Fruit fly (Drosophila melanogaster) whole organism, embryonic: ENCODE data around the gene Nle.
A peak's percentile ranks its signal among the peaks of the same experiment; 100 is the strongest.

ENCODE experiments used
- ATbp ChIP-seq: fragments of 200-800 bp; sonication (Bioruptor generic); optimal IDR thresholded peaks from 2 replicates; lab custom pipeline; 2017; ENCODE audit warnings: missing biosample characterization, mild to moderate bottlenecking, missing genetic modification characterization, missing genetic modification reagents
- Antp ChIP-seq: fragments of 200-800 bp; sonication (Bioruptor generic); optimal IDR thresholded peaks from 3 replicates; lab custom pipeline; 2016; ENCODE audit warnings: missing biosample characterization, missing genetic modification characterization
- B-H2 ChIP-seq: fragments of 200-800 bp; sonication (Bioruptor generic); optimal IDR thresholded peaks from 2 replicates; lab custom pipeline; 2018; ENCODE audit warnings: missing biosample characterization, mild to moderate bottlenecking, missing genetic modification characterization
- CG11085 ChIP-seq: fragments of 200-800 bp; sonication (Bioruptor generic); IDR thresholded peaks from 2 replicates; pipeline ENCODE4 v1.3.6; 2022; ENCODE audit warnings: missing biosample characterization, missing genetic modification characterization
- CG11560 ChIP-seq: fragments of 200-800 bp; sonication (Bioruptor generic); IDR thresholded peaks from 3 replicates; pipeline ENCODE4 v1.3.6; 2022; ENCODE audit warnings: missing biosample characterization, missing genetic modification characterization
- CG12236 ChIP-seq: fragments of 200-800 bp; sonication (Bioruptor generic); optimal IDR thresholded peaks from 2 replicates; lab custom pipeline; 2016; ENCODE audit warnings: missing biosample characterization, missing genetic modification characterization
- CG1603 ChIP-seq: fragments of 200-800 bp; sonication (Bioruptor generic); optimal IDR thresholded peaks from 2 replicates; lab custom pipeline; 2019; ENCODE audit warnings: missing biosample characterization, mild to moderate bottlenecking, missing genetic modification characterization, moderate library complexity
- CG17385 ChIP-seq: fragments of 200-800 bp; sonication (Bioruptor generic); optimal IDR thresholded peaks from 3 replicates; lab custom pipeline; 2018; ENCODE audit warnings: missing biosample characterization, mild to moderate bottlenecking, missing genetic modification characterization
- CG17802 ChIP-seq: fragments of 200-800 bp; sonication (Bioruptor generic); optimal IDR thresholded peaks from 2 replicates; lab custom pipeline; 2018; ENCODE audit warnings: missing biosample characterization, mild to moderate bottlenecking, missing genetic modification characterization, moderate library complexity
- CG18476 ChIP-seq: fragments of 200-800 bp; sonication (Bioruptor generic); optimal IDR thresholded peaks from 2 replicates; lab custom pipeline; 2016; ENCODE audit warnings: missing biosample characterization, mild to moderate bottlenecking, missing genetic modification characterization
- CG3065 ChIP-seq: fragments of 200-800 bp; sonication (Bioruptor generic); optimal IDR thresholded peaks from 2 replicates; lab custom pipeline; 2016; ENCODE audit warnings: missing biosample characterization, missing genetic modification characterization
- CG3163 ChIP-seq: fragments of 200-800 bp; sonication (Bioruptor generic); optimal IDR thresholded peaks from 3 replicates; lab custom pipeline; 2016; ENCODE audit warnings: missing biosample characterization, missing genetic modification characterization
- CG3407 ChIP-seq: fragments of 200-800 bp; sonication (Bioruptor generic); optimal IDR thresholded peaks from 2 replicates; lab custom pipeline; 2018; ENCODE audit warnings: missing biosample characterization, mild to moderate bottlenecking, missing genetic modification characterization
- CG34224 ChIP-seq: fragments of 200-800 bp; sonication (Bioruptor generic); IDR thresholded peaks from 3 replicates; pipeline ENCODE4 v1.3.6; 2022; ENCODE audit warnings: missing biosample characterization, missing genetic modification characterization; ENCODE audit not compliant: partially characterized antibody
- CG7271 ChIP-seq: fragments of 200-800 bp; sonication (Bioruptor generic); optimal IDR thresholded peaks from 2 replicates; lab custom pipeline; 2018; ENCODE audit warnings: missing biosample characterization, mild to moderate bottlenecking, missing genetic modification characterization, moderate library complexity
- CG7372 ChIP-seq: fragments of 200-800 bp; sonication (Bioruptor generic); IDR thresholded peaks from 2 replicates; pipeline ENCODE4 v1.3.6; 2022; ENCODE audit warnings: missing biosample characterization, missing genetic modification characterization
- CG7745 ChIP-seq: fragments of 200-800 bp; sonication (Bioruptor generic); optimal IDR thresholded peaks from 2 replicates; lab custom pipeline; 2018; ENCODE audit warnings: missing biosample characterization, mild to moderate bottlenecking, missing genetic modification characterization, moderate library complexity
- CG7839 ChIP-seq: fragments of 200-800 bp; sonication (Bioruptor generic); optimal IDR thresholded peaks from 3 replicates; lab custom pipeline; 2018; ENCODE audit warnings: missing biosample characterization, mild to moderate bottlenecking, missing genetic modification characterization, moderate library complexity
- CkIIα-i1 ChIP-seq: fragments of 200-800 bp; sonication (Bioruptor generic); IDR thresholded peaks from 2 replicates; pipeline ENCODE4 v1.3.6; 2022; ENCODE audit warnings: missing biosample characterization, missing genetic modification characterization
- Dbx ChIP-seq: fragments of 200-800 bp; sonication (Bioruptor generic); IDR thresholded peaks from 3 replicates; pipeline ENCODE4 v1.3.6; 2022; ENCODE audit warnings: missing biosample characterization, missing genetic modification characterization
- Deaf1 ChIP-seq: fragments of 200-800 bp; optimal IDR thresholded peaks from 3 replicates; lab custom pipeline; 2019; ENCODE audit warnings: missing biosample characterization, mild to moderate bottlenecking, missing genetic modification characterization, moderate library complexity
- Dip2 ChIP-seq: fragments of 200-800 bp; sonication (Bioruptor generic); IDR thresholded peaks from 2 replicates; pipeline ENCODE4 v1.3.6; 2022; ENCODE audit warnings: missing biosample characterization, missing genetic modification characterization
- Eip74EF ChIP-seq, 2 experiments: fragments of 200-800 bp in 1 of 2; fragments of >200 bp in 1 of 2; sonication (Bioruptor generic) in 1 of 2; optimal IDR thresholded peaks; 2 replicates each; lab custom pipeline; 2017 to 2019; ENCODE audit warnings: missing biosample characterization in 2 of 2, missing genetic modification characterization in 2 of 2, mild to moderate bottlenecking in 1 of 2, moderate library complexity in 1 of 2
- H15 ChIP-seq: fragments of 200-800 bp; sonication (Bioruptor generic); IDR thresholded peaks from 3 replicates; pipeline ENCODE4 v1.3.6; 2022; ENCODE audit warnings: missing biosample characterization, missing genetic modification characterization
- Hey ChIP-seq: fragments of 200-800 bp; sonication (Bioruptor generic); optimal IDR thresholded peaks from 3 replicates; lab custom pipeline; 2018; ENCODE audit warnings: missing biosample characterization, mild to moderate bottlenecking, missing genetic modification characterization
- Hr78 ChIP-seq, 2 experiments: fragments of 200-800 bp in 1 of 2; fragments of >200 bp in 1 of 2; sonication (Bioruptor generic) in 1 of 2; optimal IDR thresholded peaks; 2 replicates each; lab custom pipeline; 2017 to 2019; ENCODE audit warnings: missing biosample characterization in 2 of 2, missing genetic modification characterization in 2 of 2, mild to moderate bottlenecking in 1 of 2, moderate library complexity in 1 of 2
- Lim3 ChIP-seq: fragments of 200-800 bp; sonication (Bioruptor generic); IDR thresholded peaks from 2 replicates; pipeline ENCODE4 v1.3.6; 2022; ENCODE audit warnings: missing biosample characterization, missing genetic modification characterization
- Nf-YC ChIP-seq: fragments of 200-800 bp; optimal IDR thresholded peaks from 3 replicates; lab custom pipeline; 2019; ENCODE audit warnings: missing biosample characterization, mild to moderate bottlenecking, missing genetic modification characterization, moderate library complexity
- Opbp ChIP-seq: fragments of 200-800 bp; sonication (Bioruptor generic); IDR thresholded peaks from 3 replicates; pipeline ENCODE4 v1.3.6; 2022; ENCODE audit warnings: missing biosample characterization, missing genetic modification characterization; ENCODE audit not compliant: partially characterized antibody
- Poxn ChIP-seq: fragments of 200-800 bp; sonication (Bioruptor generic); IDR thresholded peaks from 2 replicates; pipeline ENCODE4 v1.3.6; 2022; ENCODE audit warnings: missing biosample characterization, missing genetic modification characterization
- Sry-β ChIP-seq: fragments of 200-800 bp; sonication (Bioruptor generic); optimal IDR thresholded peaks from 2 replicates; lab custom pipeline; 2018; ENCODE audit warnings: missing biosample characterization, mild to moderate bottlenecking, missing genetic modification characterization, moderate library complexity
- Xbp1 ChIP-seq: fragments of 200-800 bp; sonication (Bioruptor generic); optimal IDR thresholded peaks from 3 replicates; lab custom pipeline; 2016; ENCODE audit warnings: missing biosample characterization, mild to moderate bottlenecking, missing genetic modification characterization
- al ChIP-seq: fragments of 200-800 bp; sonication (Bioruptor generic); IDR thresholded peaks from 2 replicates; pipeline ENCODE4 v1.3.6; 2022; ENCODE audit warnings: missing biosample characterization, missing genetic modification characterization
- btn ChIP-seq: fragments of 200-800 bp; sonication (Bioruptor generic); optimal IDR thresholded peaks from 2 replicates; lab custom pipeline; 2016; ENCODE audit warnings: missing biosample characterization, missing genetic modification characterization
- ci ChIP-seq: fragments of 200-800 bp; sonication (Bioruptor generic); IDR thresholded peaks from 3 replicates; pipeline ENCODE4 v1.3.6; 2022; ENCODE audit warnings: missing biosample characterization, missing genetic modification characterization
- da ChIP-seq: fragments of 200-800 bp; sonication (Bioruptor generic); optimal IDR thresholded peaks from 2 replicates; lab custom pipeline; 2016; ENCODE audit warnings: missing biosample characterization, missing genetic modification characterization
- dmrt99B ChIP-seq: fragments of 200-800 bp; sonication (Bioruptor generic); optimal IDR thresholded peaks from 2 replicates; lab custom pipeline; 2018; ENCODE audit warnings: missing biosample characterization, mild to moderate bottlenecking, missing genetic modification characterization, moderate library complexity
- dpn ChIP-seq, 2 experiments: fragments of 200-800 bp; sonication (Bioruptor generic); optimal IDR thresholded peaks; 3 replicates each; lab custom pipeline; 2016; ENCODE audit warnings: missing biosample characterization in 2 of 2, missing genetic modification characterization in 2 of 2
- dysf ChIP-seq: fragments of 200-800 bp; sonication (Bioruptor generic); IDR thresholded peaks from 3 replicates; pipeline ENCODE4 v1.3.6; 2022; ENCODE audit warnings: missing biosample characterization, missing genetic modification characterization
- h ChIP-seq: fragments of >200 bp; optimal IDR thresholded peaks from 2 replicates; lab custom pipeline; 2017
- lilli ChIP-seq: fragments of 200-800 bp; sonication (Bioruptor generic); optimal IDR thresholded peaks from 3 replicates; lab custom pipeline; 2016; ENCODE audit warnings: missing biosample characterization, missing genetic modification characterization
- maf-S ChIP-seq: fragments of 200-800 bp; sonication (Bioruptor generic); optimal IDR thresholded peaks from 2 replicates; lab custom pipeline; 2016; ENCODE audit warnings: missing biosample characterization, missing genetic modification characterization
- nau ChIP-seq: fragments of 200-800 bp; sonication (Bioruptor generic); optimal IDR thresholded peaks from 3 replicates; lab custom pipeline; 2017; ENCODE audit warnings: missing biosample characterization, mild to moderate bottlenecking, missing genetic modification characterization, missing genetic modification reagents
- odd ChIP-seq: fragments of 200-800 bp; sonication (Bioruptor generic); optimal IDR thresholded peaks from 2 replicates; lab custom pipeline; 2017; ENCODE audit warnings: missing biosample characterization, mild to moderate bottlenecking, missing genetic modification characterization
- p53 ChIP-seq: fragments of 200-800 bp; sonication (Bioruptor generic); optimal IDR thresholded peaks from 2 replicates; lab custom pipeline; 2016; ENCODE audit warnings: missing biosample characterization, missing genetic modification characterization
- slbo ChIP-seq: fragments of 200-800 bp; sonication (Bioruptor generic); IDR thresholded peaks from 2 replicates; pipeline ENCODE4 v1.3.6; 2022; ENCODE audit warnings: missing biosample characterization, missing genetic modification characterization
- stc ChIP-seq: fragments of 200-800 bp; sonication (Bioruptor generic); IDR thresholded peaks from 2 replicates; pipeline ENCODE4 v1.3.6; 2022; ENCODE audit warnings: missing biosample characterization, missing genetic modification characterization
- trh ChIP-seq: fragments of 200-800 bp; sonication (Bioruptor generic); optimal IDR thresholded peaks from 2 replicates; lab custom pipeline; 2016; ENCODE audit warnings: missing biosample characterization, missing genetic modification characterization
- ttk ChIP-seq: fragments of 200-800 bp; sonication (Bioruptor generic); IDR thresholded peaks from 2 replicates; pipeline ENCODE4 v2.1.2; 2022; ENCODE audit warnings: missing biosample characterization, missing genetic modification characterization
- wek ChIP-seq: fragments of 200-800 bp; sonication (Bioruptor generic); optimal IDR thresholded peaks from 3 replicates; lab custom pipeline; 2018; ENCODE audit warnings: missing biosample characterization, mild to moderate bottlenecking, missing genetic modification characterization, moderate library complexity
- zf30C ChIP-seq: fragments of 200-800 bp; sonication (Bioruptor generic); optimal IDR thresholded peaks from 3 replicates; lab custom pipeline; 2018; ENCODE audit warnings: missing biosample characterization, mild to moderate bottlenecking, missing genetic modification characterization

The Nle gene

dm6 chr2L:574226-574625, 6.3 kb upstream of the Nle start, which contains the start of the genes Ipk2 and cold (continued):
- peak; percentile 56 for TF ChIP-seq ATbp (GFP tag; lab: Kevin White, UChicago)
- TF ChIP-seq B-H2 (GFP tag; lab: Kevin White, UChicago): peak; percentile 87
- TF ChIP-seq Dbx (GFP tag; lab: Robert Waterston, UW): peak; percentile 87
- TF ChIP-seq Eip74EF (GFP tag; optimal IDR thresholded peaks at IDR 0.05; lab: Kevin White, UChicago): no peak
- peak; percentile 93 for TF ChIP-seq lilli (GFP tag; lab: Kevin White, UChicago)
- TF ChIP-seq wek (GFP tag; lab: Kevin White, UChicago): no peak
- TF ChIP-seq CG17385 (GFP tag; lab: Kevin White, UChicago): peak; percentile 76
- peak; percentile 72 for TF ChIP-seq al
- TF ChIP-seq CG34224 (GFP tag; lab: Robert Waterston, UW): 0 out of 3 replicates have a peak, but pooled peaks have one; percentile 22
- TF ChIP-seq Sry-β (GFP tag; lab: Kevin White, UChicago): peak; percentile 99
- peak; percentile 80 for TF ChIP-seq Nf-YC (tag; lab: Kevin White, UChicago)
- peak; percentile 82 for TF ChIP-seq CG7839
- no peak for TF ChIP-seq Hey (tag; lab: Kevin White, UChicago)
- no peak for TF ChIP-seq CG7745
- peak; percentile 55 for TF ChIP-seq CG3163 (GFP tag; lab: Kevin White, UChicago)
- peak; percentile 50 for TF ChIP-seq CG1603 (tag; lab: Kevin White, UChicago)
- TF ChIP-seq da (GFP tag; lab: Kevin White, UChicago): peak; percentile 37
- peak; percentile 67 for TF ChIP-seq CG3407 (GFP tag; lab: Kevin White, UChicago)
- peak; percentile 66 for TF ChIP-seq CG7372 (GFP tag; lab: Robert Waterston, UW)
- no peak for TF ChIP-seq stc
- TF ChIP-seq dysf: peak; percentile 83
- no peak for TF ChIP-seq nau (GFP tag; lab: Kevin White, UChicago)
- no peak for TF ChIP-seq Hr78 (GFP tag; optimal IDR thresholded peaks at IDR 0.05; lab: Kevin White, UChicago)
- TF ChIP-seq h (lab: Kevin White, UChicago): no peak
- TF ChIP-seq maf-S: peak; percentile 73
- TF ChIP-seq CG12236 (GFP tag; lab: Kevin White, UChicago): peak; percentile 44
- no peak for TF ChIP-seq Deaf1 (tag; lab: Kevin White, UChicago)
- peak; percentile 63; the same call in 1 of the 3 replicates for TF ChIP-seq CG11560
- TF ChIP-seq trh (GFP tag; lab: Kevin White, UChicago): peak; percentile 59
- no peak for TF ChIP-seq zf30C
- peak; percentile 68 for TF ChIP-seq CG3065
- no peak for TF ChIP-seq dmrt99B (tag; lab: Kevin White, UChicago)
- no peak for TF ChIP-seq CkIIα-i1 (GFP tag; lab: Robert Waterston, UW)
- no peak for TF ChIP-seq Dip2 (GFP tag; lab: Robert Waterston, UW)
- peak; percentile 67 for TF ChIP-seq CG11085 (GFP tag; lab: Robert Waterston, UW)
- peak; percentile 67 for TF ChIP-seq Antp
- no peak for TF ChIP-seq odd (GFP tag; lab: Kevin White, UChicago)
- 0 out of 2 replicates have a peak, but pooled peaks have one; percentile 30 for TF ChIP-seq Poxn (GFP tag; lab: Robert Waterston, UW)
- TF ChIP-seq dpn (GFP tag; optimal IDR thresholded peaks at IDR 0.05; lab: Kevin White, UChicago): peak; percentile 84 to 87
- peak; percentile 21; the same call in 1 of the 3 replicates for TF ChIP-seq H15 (GFP tag; lab: Robert Waterston, UW)
- peak; percentile 53 for TF ChIP-seq CG17802 (tag; lab: Kevin White, UChicago)
- no peak for TF ChIP-seq btn (GFP tag; lab: Kevin White, UChicago)
- no peak for TF ChIP-seq Lim3 (GFP tag; lab: Robert Waterston, UW)
- peak; percentile 51; the same call in 1 of the 2 replicates for TF ChIP-seq ttk
- peak; percentile 13 for TF ChIP-seq p53 (GFP tag; lab: Kevin White, UChicago)
- no peak for TF ChIP-seq CG7271
- peak; percentile 85 for TF ChIP-seq CG18476 (GFP tag; lab: Kevin White, UChicago)
- peak; percentile 37; the same call in 1 of the 3 replicates for TF ChIP-seq Opbp (GFP tag; lab: Robert Waterston, UW)
- peak; percentile 88 for TF ChIP-seq slbo (GFP tag; lab: Robert Waterston, UW)
- TF ChIP-seq Xbp1 (GFP tag; lab: Kevin White, UChicago): peak; percentile 88
- peak; percentile 60 for TF ChIP-seq ci
